Fruit fly (Drosophila melanogaster): ENCODE results near the gene CG46025.

DNA sequence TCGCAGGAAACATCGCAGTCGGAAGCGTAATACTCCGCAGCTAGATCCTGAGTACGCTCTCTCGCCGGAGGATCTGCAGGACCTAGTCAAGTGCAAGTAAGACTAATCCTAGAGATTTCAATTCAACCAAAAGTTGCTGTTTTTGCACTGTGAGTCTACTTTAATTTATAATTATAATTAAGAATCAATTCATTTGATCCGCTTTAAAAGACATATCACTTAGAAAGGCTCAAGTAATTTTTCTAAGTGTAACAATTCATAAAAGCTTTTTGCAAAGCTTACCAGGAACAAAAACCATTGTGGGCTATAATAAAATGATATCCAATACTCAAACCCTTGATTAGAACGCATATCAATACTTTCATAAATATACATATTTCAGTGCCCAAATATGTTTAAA is 2.9 kb downstream of the CG46025 start:
- TF ChIP-seq CG14655 (GFP tag; optimal IDR thresholded peaks at IDR 0.05) (no peak), EcR (GFP tag; optimal IDR thresholded peaks at IDR 0.05) (no peak), gl (tag; optimal IDR thresholded peaks at IDR 0.05) (no peak), CG15710 (tag; optimal IDR thresholded peaks at IDR 0.05) (no peak), fd96Ca (GFP tag; IDR thresholded peaks at IDR 0.05) (no peak), CG13204 (GFP tag; optimal IDR thresholded peaks at IDR 0.05) (no peak), Pif1A (GFP tag; optimal IDR thresholded peaks at IDR 0.05) (no peak)

Measured in whole organism, pupa.